Fruit fly (Drosophila melanogaster): Measurements from ENCODE around the gene Rsod.

The Rsod gene

DNA sequence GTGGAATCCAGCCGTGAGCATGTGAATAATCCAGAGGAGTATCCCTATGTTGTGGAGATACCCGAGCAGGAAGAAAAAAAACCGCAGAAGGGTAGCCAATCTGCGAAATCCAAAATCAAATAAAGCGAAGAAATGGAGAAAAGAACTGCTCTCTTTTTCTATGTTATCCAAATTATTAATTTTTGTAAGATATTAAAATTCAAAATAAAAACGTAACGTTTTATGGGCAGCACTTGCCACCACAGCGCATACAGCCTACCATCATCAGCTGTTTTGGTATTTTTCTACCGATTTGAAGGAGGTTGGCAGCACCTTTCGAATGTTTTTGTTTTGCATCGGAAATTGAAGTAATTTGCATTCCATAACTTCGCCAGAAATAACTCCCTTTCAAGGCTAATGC, 8.9 kb upstream of the Rsod start, which contains the start of gene Bet5 (continued):
- TF ChIP-seq da (GFP tag; optimal IDR thresholded peaks at IDR 0.05): no peak
- TF ChIP-seq CG12236 (GFP tag; optimal IDR thresholded peaks at IDR 0.05): no peak
- TF ChIP-seq CG17612 (GFP tag; IDR thresholded peaks at IDR 0.05): no peak
- TF ChIP-seq nmo (GFP tag; optimal IDR thresholded peaks at IDR 0.05): peak; percentile 13
- TF ChIP-seq Myb (GFP tag; optimal IDR thresholded peaks at IDR 0.05): peak; percentile 89
- peak; percentile 33 for TF ChIP-seq sd (tag; optimal IDR thresholded peaks at IDR 0.05)
- TF ChIP-seq BEAF-32 (GFP tag; optimal IDR thresholded peaks at IDR 0.05): peak; percentile 40
- TF ChIP-seq amos (GFP tag; IDR thresholded peaks at IDR 0.05; ENCODE audit: partially characterized antibody): 0 out of 2 replicates have a peak, but pooled peaks have one; percentile 12
- peak; percentile 88 for TF ChIP-seq MBD-R2 (GFP tag; IDR thresholded peaks at IDR 0.05)
- peak; percentile 12 for TF ChIP-seq CG2116 (GFP tag; optimal IDR thresholded peaks at IDR 0.05)
- peak; percentile 29 for TF ChIP-seq CG17186 (GFP tag; optimal IDR thresholded peaks at IDR 0.05)
- peak; percentile 76 for TF ChIP-seq E2f2 (GFP tag; IDR thresholded peaks at IDR 0.05)
- peak; percentile 12 for TF ChIP-seq Med (GFP tag)

DNA sequence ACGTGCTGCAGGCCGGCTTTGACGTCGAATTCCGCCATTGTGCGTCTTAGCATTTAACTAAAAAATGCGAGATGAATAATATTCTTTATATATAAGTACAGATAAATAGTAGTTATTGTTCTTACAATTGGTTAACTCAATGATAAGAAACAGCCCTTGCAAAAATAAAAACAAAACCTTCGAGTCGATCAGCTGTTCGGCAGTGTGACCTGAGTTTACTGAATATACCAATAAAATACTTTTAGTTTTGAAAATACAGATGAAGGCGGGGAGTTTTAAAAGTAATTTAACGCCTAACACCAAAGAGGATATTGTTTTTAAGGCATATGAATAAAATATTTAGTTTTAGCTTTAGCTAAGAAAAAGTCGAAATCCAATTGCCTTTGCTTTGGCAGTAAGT, 6.5 kb upstream of the Rsod start, which contains the start of the genes CG1983 and CG15530:
Gene CG1983, minus strand, starts transcription at position 207 of the 400 bp plus-strand sequence.
Gene CG15530, plus strand, starts transcription at position 384 of the 400 bp plus-strand sequence.
- TF ChIP-seq CG15269 (tag; optimal IDR thresholded peaks at IDR 0.05) (no peak), pzg (GFP tag; optimal IDR thresholded peaks at IDR 0.05) (peak; percentile 37), CG9797 (GFP tag; optimal IDR thresholded peaks at IDR 0.05) (peak; percentile 50), br (optimal IDR thresholded peaks at IDR 0.05) (no peak), stwl (tag; optimal IDR thresholded peaks at IDR 0.05) (peak; percentile 30), CG6683 (GFP tag; optimal IDR thresholded peaks at IDR 0.05) (no peak), Xbp1 (GFP tag; optimal IDR thresholded peaks at IDR 0.05) (no peak), Dp (GFP tag; optimal IDR thresholded peaks at IDR 0.05) (peak; percentile 80), CG9437 (GFP tag; optimal IDR thresholded peaks at IDR 0.05) (no peak), sna (GFP tag; IDR thresholded peaks at IDR 0.05; ENCODE audit: partially characterized antibody) (no peak), pb (GFP tag; optimal IDR thresholded peaks at IDR 0.05) (no peak), Myb (GFP tag; optimal IDR thresholded peaks at IDR 0.05) (peak; percentile 47), Lim3 (GFP tag; IDR thresholded peaks at IDR 0.05) (no peak), Sox102F (GFP tag; optimal IDR thresholded peaks at IDR 0.05) (no peak), MESR4 (GFP tag; optimal IDR thresholded peaks at IDR 0.05) (peak; percentile 7), fd3F (GFP tag; optimal IDR thresholded peaks at IDR 0.05) (no peak), CG16815 (GFP tag; optimal IDR thresholded peaks at IDR 0.05) (no peak), CG13123 (GFP tag; optimal IDR thresholded peaks at IDR 0.05) (no peak), CG13775 (GFP tag; optimal IDR thresholded peaks at IDR 0.05) (no peak), caup (GFP tag; optimal IDR thresholded peaks at IDR 0.05; ENCODE audit: severe bottlenecking) (no peak), Camta (GFP tag; optimal IDR thresholded peaks at IDR 0.05) (no peak), CG30431 (GFP tag; optimal IDR thresholded peaks at IDR 0.05) (no peak), Abd-B (GFP tag; optimal IDR thresholded peaks at IDR 0.05) (no peak), sens (GFP tag) (peak; percentile 44), Elba2 (GFP tag; optimal IDR thresholded peaks at IDR 0.05) (no peak), grau (tag; optimal IDR thresholded peaks at IDR 0.05) (no peak), MBD-R2 (GFP tag; IDR thresholded peaks at IDR 0.05) (peak; percentile 64), ssp (GFP tag; IDR thresholded peaks at IDR 0.05) (no peak), CG12299 (tag; optimal IDR thresholded peaks at IDR 0.05) (no peak), fd64A (GFP tag; optimal IDR thresholded peaks at IDR 0.05) (no peak), CG6272 (GFP tag; IDR thresholded peaks at IDR 0.05) (no peak), pros (GFP tag; optimal IDR thresholded peaks at IDR 0.05) (no peak), crp (GFP tag; optimal IDR thresholded peaks at IDR 0.05) (peak; percentile 36 to 89), psq (GFP tag; optimal IDR thresholded peaks at IDR 0.05) (no peak), Dbx (GFP tag; IDR thresholded peaks at IDR 0.05) (no peak), Dll (GFP tag; IDR thresholded peaks at IDR 0.05; ENCODE audit: partially characterized antibody) (no peak), CG14710 (tag; optimal IDR thresholded peaks at IDR 0.05) (no peak), CG34224 (GFP tag; IDR thresholded peaks at IDR 0.05; ENCODE audit: partially characterized antibody) (no peak)

Data from whole organism, embryonic.